Fruit fly (Drosophila melanogaster) Kc167 (cell line): ENCODE data around the gene CG10352.

Experiments used
- Myc ChIP-seq: fragments of >200 bp; optimal IDR thresholded peaks from 2 replicates; lab custom pipeline; 2017; ENCODE audit warnings: missing external identifiers
- Sin3A ChIP-seq: fragments of >200 bp; optimal IDR thresholded peaks from 2 replicates; lab custom pipeline; 2018; ENCODE audit warnings: missing external identifiers
- h ChIP-seq: fragments of >200 bp; optimal IDR thresholded peaks from 3 replicates; lab custom pipeline; 2018; ENCODE audit warnings: missing external identifiers
- insv ChIP-seq: fragments of >200 bp; optimal IDR thresholded peaks from 3 replicates; lab custom pipeline; 2018; ENCODE audit warnings: missing external identifiers
- psq ChIP-seq: fragments of >200 bp; optimal IDR thresholded peaks from 2 replicates; lab custom pipeline; 2017; ENCODE audit warnings: missing external identifiers
- ttk ChIP-seq: sonication (Bioruptor generic); optimal IDR thresholded peaks from 2 replicates; lab custom pipeline; 2017; ENCODE audit warnings: missing external identifiers

- TF ChIP-seq h (lab: Kevin White, UChicago) (no peak), psq (lab: Kevin White, UChicago) (no peak), insv (lab: Kevin White, UChicago) (no peak), Myc (lab: Kevin White, UChicago) (no peak), Sin3A (no peak), ttk (no peak)
These were observed 28.2 kb upstream of the CG10352 start, which contains the start of gene Upf1 for dm6 chrX:11905144-11905543.
